Fruit fly (Drosophila melanogaster) whole organism, pupa: Measurements from ENCODE around the gene BHD.

Source experiments
- CG10348 ChIP-seq: fragments of 200-800 bp; sonication (Bioruptor generic); IDR thresholded peaks from 2 replicates; pipeline ENCODE4 v1.3.6; 2022; ENCODE audit warnings: missing biosample characterization, missing genetic modification characterization
- CG12605 ChIP-seq: fragments of 200-800 bp; sonication (Bioruptor generic); IDR thresholded peaks from 2 replicates; pipeline ENCODE4 v1.3.6; 2022; ENCODE audit warnings: missing biosample characterization, missing genetic modification characterization
- CG13204 ChIP-seq: fragments of 200-800 bp; sonication (Bioruptor generic); optimal IDR thresholded peaks from 2 replicates; lab custom pipeline; 2018; ENCODE audit warnings: missing biosample characterization, mild to moderate bottlenecking, missing genetic modification characterization, moderate library complexity
- CG14655 ChIP-seq: fragments of 200-800 bp; sonication (Bioruptor generic); optimal IDR thresholded peaks from 3 replicates; lab custom pipeline; 2017; ENCODE audit warnings: mild to moderate bottlenecking, missing biosample characterization, missing genetic modification reagents, missing genetic modification characterization
- CG15710 ChIP-seq: fragments of 200-800 bp; sonication (Bioruptor generic); optimal IDR thresholded peaks from 2 replicates; lab custom pipeline; 2018; ENCODE audit warnings: missing biosample characterization, mild to moderate bottlenecking, missing genetic modification characterization, moderate library complexity
- CG17806 ChIP-seq: fragments of 200-800 bp; sonication (Bioruptor generic); optimal IDR thresholded peaks from 2 replicates; lab custom pipeline; 2018; ENCODE audit warnings: missing biosample characterization, mild to moderate bottlenecking, missing genetic modification characterization, moderate library complexity
- CG32121 ChIP-seq: fragments of 200-800 bp; sonication (Bioruptor generic); IDR thresholded peaks from 2 replicates; pipeline ENCODE4 v1.3.6; 2022; ENCODE audit warnings: missing biosample characterization, missing genetic modification characterization
- CG34367 ChIP-seq: fragments of 200-800 bp; sonication (Bioruptor generic); optimal IDR thresholded peaks from 2 replicates; lab custom pipeline; 2018; ENCODE audit warnings: missing biosample characterization, mild to moderate bottlenecking, missing genetic modification characterization
- CG4496 ChIP-seq: fragments of 200-800 bp; sonication (Bioruptor generic); IDR thresholded peaks from 3 replicates; pipeline ENCODE4 v1.3.6; 2022; ENCODE audit warnings: missing biosample characterization, missing genetic modification characterization
- CG8159 ChIP-seq: fragments of 200-800 bp; sonication (Bioruptor generic); optimal IDR thresholded peaks from 3 replicates; lab custom pipeline; 2018; ENCODE audit warnings: missing biosample characterization, mild to moderate bottlenecking, missing genetic modification characterization, moderate library complexity
- CG8301 ChIP-seq: fragments of 200-800 bp; sonication (Bioruptor generic); optimal IDR thresholded peaks from 2 replicates; lab custom pipeline; 2018; ENCODE audit warnings: missing biosample characterization, mild to moderate bottlenecking, missing genetic modification characterization
- CG9948 ChIP-seq: fragments of 200-800 bp; sonication (Bioruptor generic); optimal IDR thresholded peaks from 2 replicates; lab custom pipeline; 2018; ENCODE audit warnings: missing biosample characterization, mild to moderate bottlenecking, missing genetic modification characterization, moderate library complexity
- D1 ChIP-seq: fragments of 200-800 bp; sonication (Bioruptor generic); optimal IDR thresholded peaks from 2 replicates; lab custom pipeline; 2018; ENCODE audit warnings: missing biosample characterization, mild to moderate bottlenecking, missing genetic modification characterization, moderate library complexity
- EcR ChIP-seq: fragments of 200-800 bp; sonication (Bioruptor generic); optimal IDR thresholded peaks from 3 replicates; lab custom pipeline; 2019; ENCODE audit warnings: missing biosample characterization, missing genetic modification characterization, mild to moderate bottlenecking, moderate library complexity, missing genetic modification reagents
- Ets98B ChIP-seq: fragments of 200-800 bp; sonication (Bioruptor generic); IDR thresholded peaks from 2 replicates; pipeline ENCODE4 v1.3.6; 2022; ENCODE audit warnings: missing biosample characterization, missing genetic modification characterization
- Pif1A ChIP-seq: fragments of 200-800 bp; sonication (Bioruptor generic); optimal IDR thresholded peaks from 3 replicates; lab custom pipeline; 2016; ENCODE audit warnings: missing biosample characterization, missing genetic modification characterization
- Pif1B ChIP-seq: fragments of 200-800 bp; sonication (Bioruptor generic); optimal IDR thresholded peaks from 3 replicates; lab custom pipeline; 2016; ENCODE audit warnings: missing biosample characterization, missing genetic modification characterization
- Snoo ChIP-seq: fragments of 200-800 bp; sonication (Bioruptor generic); optimal IDR thresholded peaks from 3 replicates; lab custom pipeline; 2017; ENCODE audit warnings: missing biosample characterization, mild to moderate bottlenecking, missing genetic modification characterization, inconsistent platforms
- fd96Ca ChIP-seq: fragments of 200-800 bp; sonication (Bioruptor generic); IDR thresholded peaks from 3 replicates; pipeline ENCODE4 v1.3.6; 2022; ENCODE audit warnings: missing biosample characterization, missing genetic modification characterization
- gl ChIP-seq: fragments of 200-800 bp; sonication (Bioruptor generic); optimal IDR thresholded peaks from 2 replicates; lab custom pipeline; 2018; ENCODE audit warnings: missing biosample characterization, mild to moderate bottlenecking, missing genetic modification characterization
- rn ChIP-seq: fragments of 200-800 bp; sonication (Bioruptor generic); IDR thresholded peaks from 2 replicates; pipeline ENCODE4 v1.3.6; 2022; ENCODE audit warnings: missing biosample characterization, missing genetic modification characterization

The BHD gene

dm6 chr3L:7243775-7244438, 5.6 kb downstream of the BHD start, which contains the start of the genes mRpL50 and mei-P22:
mRpL50 (minus strand) TSS chr3L:7243933.
mei-P22 (plus strand) TSS chr3L:7244388.
- peak; percentile 9 for TF ChIP-seq CG17806
- no peak for TF ChIP-seq D1 (tag; lab: Kevin White, UChicago)
- TF ChIP-seq, all 21 proteins: peak for 1

- no peak for TF ChIP-seq CG13204 (GFP tag; lab: Kevin White, UChicago)
- peak; percentile 40; the same call in 1 of the 2 replicates for TF ChIP-seq Ets98B (GFP tag; lab: Robert Waterston, UW)
- no peak for TF ChIP-seq CG12605 (GFP tag; lab: Robert Waterston, UW)
- peak; percentile 45; the same call in 1 of the 3 replicates for TF ChIP-seq CG4496 (GFP tag; lab: Robert Waterston, UW)
- TF ChIP-seq CG15710 (tag; lab: Kevin White, UChicago): peak; percentile 31
- peak; percentile 49 for TF ChIP-seq CG8159 (tag; lab: Kevin White, UChicago)
Measured at dm6 chr3L:7249167-7249566, 10.8 kb downstream of the BHD start, which contains the start of gene Cdc27. Cdc27 (minus strand) TSS chr3L:7249340.

- peak; percentile 85 for TF ChIP-seq Ets98B (GFP tag; lab: Robert Waterston, UW)
- TF ChIP-seq CG17806: peak; percentile 68
- peak; percentile 60; the same call in 2 of the 3 replicates for TF ChIP-seq fd96Ca (GFP tag; lab: Robert Waterston, UW)
- TF ChIP-seq CG9948 (tag; lab: Kevin White, UChicago): peak; percentile 61
- TF ChIP-seq D1 (tag; lab: Kevin White, UChicago): no peak
- TF ChIP-seq CG10348 (GFP tag; lab: Robert Waterston, UW): no peak
- peak; percentile 66 for TF ChIP-seq CG12605 (GFP tag; lab: Robert Waterston, UW)
- TF ChIP-seq Pif1B: no peak
- TF ChIP-seq EcR (GFP tag; lab: Kevin White, UChicago): no peak
- TF ChIP-seq Snoo (tag; lab: Kevin White, UChicago): peak; percentile 75
- TF ChIP-seq Pif1A (GFP tag; lab: Kevin White, UChicago): no peak
- peak; percentile 79 for TF ChIP-seq CG8301 (tag; lab: Kevin White, UChicago)
- peak; percentile 89 for TF ChIP-seq CG4496 (GFP tag; lab: Robert Waterston, UW)
- TF ChIP-seq CG34367 (tag; lab: Kevin White, UChicago): peak; percentile 65
- peak; percentile 57 for TF ChIP-seq rn
- TF ChIP-seq CG13204 (GFP tag; lab: Kevin White, UChicago): no peak
- peak; percentile 71 for TF ChIP-seq CG15710 (tag; lab: Kevin White, UChicago)
- peak; percentile 70 for TF ChIP-seq CG8159 (tag; lab: Kevin White, UChicago)
- TF ChIP-seq CG32121: peak; percentile 77
- TF ChIP-seq gl (tag; lab: Kevin White, UChicago): peak; percentile 43
- no peak for TF ChIP-seq CG14655 (GFP tag; lab: Kevin White, UChicago)
Measured at dm6 chr3L:7250469-7250868, 12.1 kb downstream of the BHD start, which contains the start of gene MED4. MED4 (minus strand) TSS chr3L:7250527.

dm6 chr3L:7254724-7255123, 16.4 kb downstream of the BHD start:
- no peak for TF ChIP-seq CG12605 (GFP tag; lab: Robert Waterston, UW)
- TF ChIP-seq CG17806: peak; percentile 12

dm6 chr3L:7258267-7258666, 19.9 kb downstream of the BHD start:
- no peak for TF ChIP-seq CG17806
- TF ChIP-seq D1 (tag; lab: Kevin White, UChicago): no peak
- TF ChIP-seq Pif1A (GFP tag; lab: Kevin White, UChicago): no peak
- TF ChIP-seq Pif1B: no peak
- TF ChIP-seq rn: no peak
- no peak for TF ChIP-seq CG4496 (GFP tag; lab: Robert Waterston, UW)
- TF ChIP-seq CG8159 (tag; lab: Kevin White, UChicago): no peak
- no peak for TF ChIP-seq CG32121
- TF ChIP-seq CG14655 (GFP tag; lab: Kevin White, UChicago): no peak
- TF ChIP-seq Ets98B (GFP tag; lab: Robert Waterston, UW): no peak

DNA sequence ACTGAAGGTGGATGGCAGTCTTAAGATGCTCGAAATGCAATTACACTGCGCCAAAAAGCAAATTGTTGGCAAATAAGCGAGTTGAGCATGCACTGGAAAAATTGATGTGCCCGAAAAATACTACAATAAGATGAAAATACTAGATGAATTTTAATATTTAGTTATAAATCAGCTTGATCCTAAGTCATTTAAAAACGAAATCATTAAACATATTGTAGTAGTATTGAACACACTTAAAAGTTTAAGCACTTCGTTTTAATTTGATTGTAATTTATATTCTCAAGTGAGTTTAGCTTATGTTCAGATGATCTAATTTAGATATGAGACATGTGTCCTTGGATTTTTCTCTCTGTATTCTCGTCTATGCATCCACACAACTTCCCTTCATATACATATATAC, 24.1 kb downstream of the BHD start:
- TF ChIP-seq CG9948 (tag; lab: Kevin White, UChicago) (peak; percentile 65), fd96Ca (GFP tag; lab: Robert Waterston, UW) (no peak), CG8301 (tag; lab: Kevin White, UChicago) (peak; percentile 28), Pif1A (GFP tag; lab: Kevin White, UChicago) (peak; percentile 32), CG8159 (tag; lab: Kevin White, UChicago) (peak; percentile 76), EcR (GFP tag; lab: Kevin White, UChicago) (no peak), CG32121 (no peak), Snoo (tag; lab: Kevin White, UChicago) (peak; percentile 14), Ets98B (GFP tag; lab: Robert Waterston, UW) (no peak; the same call in 1 of the 2 replicates), CG34367 (tag; lab: Kevin White, UChicago) (peak; percentile 11), CG17806 (peak; percentile 62), CG10348 (GFP tag; lab: Robert Waterston, UW) (no peak), CG14655 (GFP tag; lab: Kevin White, UChicago) (peak; percentile 68), CG15710 (tag; lab: Kevin White, UChicago) (peak; percentile 74), D1 (tag; lab: Kevin White, UChicago) (peak; percentile 67), CG12605 (GFP tag; lab: Robert Waterston, UW) (no peak), CG4496 (GFP tag; lab: Robert Waterston, UW) (peak; percentile 40; the same call in 1 of the 3 replicates), Pif1B (peak; percentile 38)
